Worm (Caenorhabditis elegans) whole organism, mixed stage, embryonic: ENCODE results near the gene tag-196.
A peak's percentile ranks its signal among the peaks of the same experiment; 100 is the strongest.

Experiments used
- M03D4.4 ChIP-seq: sonication (generic microtip); optimal IDR thresholded peaks from 2 replicates; lab custom pipeline; 2017; ENCODE audit warnings: mild to moderate bottlenecking, missing genetic modification characterization, missing compliant biosample characterization
- bed-3 ChIP-seq: fragments of 200-800 bp; sonication (Bioruptor generic); optimal IDR thresholded peaks from 3 replicates; lab custom pipeline; 2018; ENCODE audit warnings: mild to moderate bottlenecking, missing genetic modification characterization, moderate library complexity, missing compliant biosample characterization
- blmp-1 ChIP-seq: fragments of 150-350 bp; optimal IDR thresholded peaks from 2 replicates; lab custom pipeline; 2014; ENCODE audit warnings: missing biosample characterization, missing genetic modification characterization
- ceh-39 ChIP-seq: fragments of 150-350 bp; optimal IDR thresholded peaks from 2 replicates; lab custom pipeline; 2014; ENCODE audit warnings: missing biosample characterization, missing genetic modification characterization
- ceh-43 ChIP-seq: fragments of 200-800 bp; sonication (Bioruptor generic); optimal IDR thresholded peaks from 2 replicates; lab custom pipeline; 2018; ENCODE audit warnings: mild to moderate bottlenecking, missing genetic modification characterization, moderate library complexity, missing compliant biosample characterization
- ceh-83 ChIP-seq: fragments of 200-800 bp; sonication (Bioruptor generic); optimal IDR thresholded peaks from 2 replicates; lab custom pipeline; 2018; ENCODE audit warnings: mild to moderate bottlenecking, missing genetic modification characterization, missing compliant biosample characterization
- ces-1 ChIP-seq: fragments of 150-350 bp; optimal IDR thresholded peaks from 2 replicates; lab custom pipeline; 2014; ENCODE audit warnings: missing biosample characterization, missing genetic modification reagents, missing genetic modification characterization
- cnd-1 ChIP-seq: fragments of 200-800 bp; sonication (Bioruptor generic); optimal IDR thresholded peaks from 2 replicates; lab custom pipeline; 2018; ENCODE audit warnings: mild to moderate bottlenecking, missing genetic modification characterization, missing compliant biosample characterization
- drap-1 ChIP-seq: fragments of 200-800 bp; sonication (Bioruptor generic); optimal IDR thresholded peaks from 3 replicates; lab custom pipeline; 2018; ENCODE audit warnings: mild to moderate bottlenecking, missing genetic modification characterization, missing compliant biosample characterization
- elt-1 ChIP-seq: sonication (generic microtip); optimal IDR thresholded peaks from 2 replicates; lab custom pipeline; 2017; ENCODE audit warnings: missing genetic modification characterization, mild to moderate bottlenecking, missing compliant biosample characterization, antibody characterized with exemption, moderate library complexity, borderline replicate concordance; ENCODE audit not compliant: insufficient read depth
- flh-1 ChIP-seq: fragments of 200-800 bp; sonication (Bioruptor generic); optimal IDR thresholded peaks from 2 replicates; lab custom pipeline; 2018; ENCODE audit warnings: mild to moderate bottlenecking, missing genetic modification characterization, moderate library complexity, missing compliant biosample characterization
- ham-2 ChIP-seq: fragments of 200-800 bp; sonication (Bioruptor generic); optimal IDR thresholded peaks from 2 replicates; lab custom pipeline; 2018; ENCODE audit warnings: mild to moderate bottlenecking, missing genetic modification characterization, missing compliant biosample characterization
- hlh-1 ChIP-seq: fragments of 150-350 bp; optimal IDR thresholded peaks from 2 replicates; lab custom pipeline; 2014; ENCODE audit warnings: missing biosample characterization, missing genetic modification reagents, missing genetic modification characterization
- lin-13 ChIP-seq: fragments of 150-350 bp; optimal IDR thresholded peaks from 2 replicates; lab custom pipeline; 2014; ENCODE audit warnings: missing biosample characterization, missing genetic modification characterization
- lin-32 ChIP-seq: fragments of 200-800 bp; sonication (Bioruptor generic); optimal IDR thresholded peaks from 2 replicates; lab custom pipeline; 2018; ENCODE audit warnings: mild to moderate bottlenecking, missing genetic modification characterization, missing compliant biosample characterization
- lsy-2 ChIP-seq: fragments of 150-350 bp; optimal IDR thresholded peaks from 2 replicates; lab custom pipeline; 2014; ENCODE audit warnings: missing biosample characterization, missing genetic modification characterization
- mab-5 ChIP-seq: fragments of 150-350 bp; optimal IDR thresholded peaks from 2 replicates; lab custom pipeline; 2014; ENCODE audit warnings: missing biosample characterization, missing genetic modification characterization
- mep-1 ChIP-seq: fragments of 150-350 bp; optimal IDR thresholded peaks from 2 replicates; lab custom pipeline; 2017; ENCODE audit warnings: missing biosample characterization, missing genetic modification reagents, missing genetic modification characterization, inconsistent platforms
- mls-2 ChIP-seq: sonication (generic microtip); optimal IDR thresholded peaks from 2 replicates; lab custom pipeline; 2016; ENCODE audit warnings: mild to moderate bottlenecking, missing genetic modification characterization, moderate library complexity, missing compliant biosample characterization
- nhr-12 ChIP-seq: fragments of 150-350 bp; optimal IDR thresholded peaks from 2 replicates; lab custom pipeline; 2014; ENCODE audit warnings: missing biosample characterization, missing genetic modification characterization
- nhr-2 ChIP-seq: fragments of 150-350 bp; optimal IDR thresholded peaks from 2 replicates; lab custom pipeline; 2014; ENCODE audit warnings: missing biosample characterization, missing genetic modification characterization
- nhr-237 ChIP-seq: fragments of 150-350 bp; optimal IDR thresholded peaks from 2 replicates; lab custom pipeline; 2014; ENCODE audit warnings: missing biosample characterization, missing genetic modification characterization
- nhr-76 ChIP-seq: sonication (generic microtip); optimal IDR thresholded peaks from 2 replicates; lab custom pipeline; 2017; ENCODE audit warnings: missing biosample characterization, missing genetic modification characterization
- pha-4 ChIP-seq: fragments of 150-350 bp; optimal IDR thresholded peaks from 2 replicates; lab custom pipeline; 2018; ENCODE audit warnings: missing biosample characterization, missing genetic modification reagents, missing genetic modification characterization
- sem-2 ChIP-seq: fragments of 200-800 bp; sonication (Bioruptor generic); optimal IDR thresholded peaks from 2 replicates; lab custom pipeline; 2018; ENCODE audit warnings: mild to moderate bottlenecking, missing genetic modification characterization, missing compliant biosample characterization
- snpc-4 ChIP-seq: fragments of 150-350 bp; optimal IDR thresholded peaks from 2 replicates; lab custom pipeline; 2014; ENCODE audit warnings: missing biosample characterization, missing genetic modification characterization
- sptf-1 ChIP-seq: sonication (generic microtip); optimal IDR thresholded peaks from 2 replicates; lab custom pipeline; 2017; ENCODE audit warnings: mild to moderate bottlenecking, missing genetic modification characterization, moderate library complexity, missing compliant biosample characterization
- unc-120 ChIP-seq: sonication (generic microtip); optimal IDR thresholded peaks from 2 replicates; lab custom pipeline; 2017; ENCODE audit warnings: missing genetic modification characterization, missing compliant biosample characterization; ENCODE audit not compliant: poor library complexity, severe bottlenecking
- unc-62 ChIP-seq: fragments of 150-350 bp; optimal IDR thresholded peaks from 2 replicates; lab custom pipeline; 2014; ENCODE audit warnings: missing biosample characterization, missing genetic modification reagents, missing genetic modification characterization
- ztf-11 ChIP-seq: fragments of 150-350 bp; optimal IDR thresholded peaks from 2 replicates; lab custom pipeline; 2014; ENCODE audit warnings: missing biosample characterization, missing genetic modification characterization

tag-196 gene

ce11 chrV:8622314-8622713, 27.6 kb downstream of the tag-196 start, which contains the start of gene F41E6.1:
Gene F41E6.1, plus strand, starts transcription at chrV:8622614.
- TF ChIP-seq drap-1 (GFP tag; lab: Kevin White, UChicago) = no peak
- no peak for TF ChIP-seq sptf-1 (tag; lab: Kevin White, UChicago)
- no peak for TF ChIP-seq ceh-39 (tag; lab: Kevin White, UChicago)

ce11 chrV:8623754-8624153, 29.0 kb downstream of the tag-196 start, which contains the start of gene F41E6.17:
Gene F41E6.17, plus strand, starts transcription at chrV:8624101.
- TF ChIP-seq ces-1 (GFP tag; lab: Kevin White, UChicago) (peak; percentile 41), ceh-43 (GFP tag; lab: Kevin White, UChicago) (no peak)

- TF ChIP-seq lin-13 (tag; lab: Kevin White, UChicago) = no peak
- TF ChIP-seq mab-5 = no peak
- no peak for TF ChIP-seq nhr-76 (tag; lab: Kevin White, UChicago)
- TF ChIP-seq hlh-1 (tag; lab: Kevin White, UChicago) = no peak
- no peak for TF ChIP-seq drap-1 (GFP tag; lab: Kevin White, UChicago)
- no peak for TF ChIP-seq cnd-1 (tag; lab: Kevin White, UChicago)
- no peak for TF ChIP-seq snpc-4 (tag; lab: Kevin White, UChicago)
- no peak for TF ChIP-seq bed-3
- TF ChIP-seq unc-62 = no peak
- no peak for TF ChIP-seq blmp-1 (tag; lab: Kevin White, UChicago)
- TF ChIP-seq sem-2 (GFP tag; lab: Kevin White, UChicago) = no peak
- no peak for TF ChIP-seq flh-1 (GFP tag; lab: Kevin White, UChicago)
- TF ChIP-seq nhr-2 (tag; lab: Kevin White, UChicago) = no peak
- TF ChIP-seq, all 35 proteins: peak for 0
Observed at ce11 chrV:8626406-8626805, 31.7 kb downstream of the tag-196 start.

- TF ChIP-seq lin-32 = no peak
Observed at ce11 chrV:8627580-8627979, 32.9 kb downstream of the tag-196 start.

ce11 chrV:8629029-8629428, 34.3 kb downstream of the tag-196 start, which contains the start of gene F41E6.12:
Gene F41E6.12, minus strand, starts transcription at chrV:8629129.
- no peak for TF ChIP-seq ham-2 (GFP tag; lab: Kevin White, UChicago)
- TF ChIP-seq hlh-1 (tag; lab: Kevin White, UChicago) = no peak
- TF ChIP-seq mab-5 = no peak
- TF ChIP-seq cnd-1 (tag; lab: Kevin White, UChicago) = no peak
- no peak for TF ChIP-seq blmp-1 (tag; lab: Kevin White, UChicago)
- no peak for TF ChIP-seq sptf-1 (tag; lab: Kevin White, UChicago)
- TF ChIP-seq lsy-2 (tag; lab: Kevin White, UChicago) = no peak
- TF ChIP-seq drap-1 (GFP tag; lab: Kevin White, UChicago) = no peak
- no peak for TF ChIP-seq nhr-237

ce11 chrV:8631277-8631765, 36.6 kb downstream of the tag-196 start, which contains the start of gene atg-18:
Gene atg-18, minus strand, starts transcription at chrV:8631327.
- no peak for TF ChIP-seq ces-1 (GFP tag; lab: Kevin White, UChicago)
- TF ChIP-seq drap-1 (GFP tag; lab: Kevin White, UChicago) = peak; percentile 62
- TF ChIP-seq bed-3 = peak; percentile 22
- TF ChIP-seq flh-1 (GFP tag; lab: Kevin White, UChicago) = no peak
- TF ChIP-seq nhr-76 (tag; lab: Kevin White, UChicago) = no peak
- TF ChIP-seq ztf-11 (tag; lab: Kevin White, UChicago) = peak; percentile 10
- peak; percentile 12 for TF ChIP-seq ceh-39 (tag; lab: Kevin White, UChicago)
- TF ChIP-seq nhr-12 (tag; lab: Kevin White, UChicago) = no peak
- TF ChIP-seq lsy-2 (tag; lab: Kevin White, UChicago) = peak; percentile 39
- peak; percentile 18 for TF ChIP-seq unc-62
- TF ChIP-seq ham-2 (GFP tag; lab: Kevin White, UChicago) = peak; percentile 18
- TF ChIP-seq mep-1 = peak; percentile 45
- TF ChIP-seq snpc-4 (tag; lab: Kevin White, UChicago) = no peak
- TF ChIP-seq mab-5 = peak; percentile 52
- peak; percentile 36 for TF ChIP-seq pha-4 (tag; lab: Kevin White, UChicago)
- no peak for TF ChIP-seq sem-2 (GFP tag; lab: Kevin White, UChicago)
- peak; percentile 67 for TF ChIP-seq ceh-43 (GFP tag; lab: Kevin White, UChicago)
- no peak for TF ChIP-seq M03D4.4 (tag; lab: Kevin White, UChicago)
- TF ChIP-seq mls-2 (tag; lab: Kevin White, UChicago) = no peak
- TF ChIP-seq elt-1 (tag; lab: Kevin White, UChicago) = no peak
- peak; percentile 86 for TF ChIP-seq hlh-1 (tag; lab: Kevin White, UChicago)
- TF ChIP-seq cnd-1 (tag; lab: Kevin White, UChicago) = peak; percentile 53
- peak; percentile 41 for TF ChIP-seq blmp-1 (tag; lab: Kevin White, UChicago)
- TF ChIP-seq lin-13 (tag; lab: Kevin White, UChicago) = peak; percentile 50
- peak; percentile 11 for TF ChIP-seq nhr-2 (tag; lab: Kevin White, UChicago)
- TF ChIP-seq ceh-83 (GFP tag; lab: Kevin White, UChicago) = peak; percentile 75
- peak; percentile 18 for TF ChIP-seq lin-32
- TF ChIP-seq nhr-237 = peak; percentile 11
- TF ChIP-seq unc-120 = peak; percentile 33
